Worm (Caenorhabditis elegans) whole organism, mixed stage, embryonic: Measurements from ENCODE around the gene trpp-3.

ENCODE experiments used
- M03D4.4 ChIP-seq: sonication (generic microtip); optimal IDR thresholded peaks from 2 replicates; lab custom pipeline; 2017; ENCODE audit warnings: mild to moderate bottlenecking, missing genetic modification characterization, missing compliant biosample characterization
- blmp-1 ChIP-seq: fragments of 150-350 bp; optimal IDR thresholded peaks from 2 replicates; lab custom pipeline; 2014; ENCODE audit warnings: missing biosample characterization, missing genetic modification characterization
- ceh-39 ChIP-seq: fragments of 150-350 bp; optimal IDR thresholded peaks from 2 replicates; lab custom pipeline; 2014; ENCODE audit warnings: missing biosample characterization, missing genetic modification characterization
- ceh-83 ChIP-seq: fragments of 200-800 bp; sonication (Bioruptor generic); optimal IDR thresholded peaks from 2 replicates; lab custom pipeline; 2018; ENCODE audit warnings: mild to moderate bottlenecking, missing genetic modification characterization, missing compliant biosample characterization
- ces-1 ChIP-seq: fragments of 150-350 bp; optimal IDR thresholded peaks from 2 replicates; lab custom pipeline; 2014; ENCODE audit warnings: missing biosample characterization, missing genetic modification reagents, missing genetic modification characterization
- cnd-1 ChIP-seq: fragments of 200-800 bp; sonication (Bioruptor generic); optimal IDR thresholded peaks from 2 replicates; lab custom pipeline; 2018; ENCODE audit warnings: mild to moderate bottlenecking, missing genetic modification characterization, missing compliant biosample characterization
- drap-1 ChIP-seq: fragments of 200-800 bp; sonication (Bioruptor generic); optimal IDR thresholded peaks from 3 replicates; lab custom pipeline; 2018; ENCODE audit warnings: mild to moderate bottlenecking, missing genetic modification characterization, missing compliant biosample characterization
- elt-1 ChIP-seq: sonication (generic microtip); optimal IDR thresholded peaks from 2 replicates; lab custom pipeline; 2017; ENCODE audit warnings: missing genetic modification characterization, mild to moderate bottlenecking, missing compliant biosample characterization, antibody characterized with exemption, moderate library complexity, borderline replicate concordance; ENCODE audit not compliant: insufficient read depth
- elt-3 ChIP-seq: fragments of 150-350 bp; optimal IDR thresholded peaks from 2 replicates; lab custom pipeline; 2014; ENCODE audit warnings: missing biosample characterization, missing genetic modification characterization
- hlh-1 ChIP-seq: fragments of 150-350 bp; optimal IDR thresholded peaks from 2 replicates; lab custom pipeline; 2014; ENCODE audit warnings: missing biosample characterization, missing genetic modification reagents, missing genetic modification characterization
- lin-32 ChIP-seq: fragments of 200-800 bp; sonication (Bioruptor generic); optimal IDR thresholded peaks from 2 replicates; lab custom pipeline; 2018; ENCODE audit warnings: mild to moderate bottlenecking, missing genetic modification characterization, missing compliant biosample characterization
- lsy-2 ChIP-seq: fragments of 150-350 bp; optimal IDR thresholded peaks from 2 replicates; lab custom pipeline; 2014; ENCODE audit warnings: missing biosample characterization, missing genetic modification characterization
- mep-1 ChIP-seq: fragments of 150-350 bp; optimal IDR thresholded peaks from 2 replicates; lab custom pipeline; 2017; ENCODE audit warnings: missing biosample characterization, missing genetic modification reagents, missing genetic modification characterization, inconsistent platforms
- mls-2 ChIP-seq: sonication (generic microtip); optimal IDR thresholded peaks from 2 replicates; lab custom pipeline; 2016; ENCODE audit warnings: mild to moderate bottlenecking, missing genetic modification characterization, moderate library complexity, missing compliant biosample characterization
- nhr-12 ChIP-seq: fragments of 150-350 bp; optimal IDR thresholded peaks from 2 replicates; lab custom pipeline; 2014; ENCODE audit warnings: missing biosample characterization, missing genetic modification characterization
- nhr-2 ChIP-seq: fragments of 150-350 bp; optimal IDR thresholded peaks from 2 replicates; lab custom pipeline; 2014; ENCODE audit warnings: missing biosample characterization, missing genetic modification characterization
- nhr-237 ChIP-seq: fragments of 150-350 bp; optimal IDR thresholded peaks from 2 replicates; lab custom pipeline; 2014; ENCODE audit warnings: missing biosample characterization, missing genetic modification characterization
- nhr-28 ChIP-seq: fragments of 150-350 bp; optimal IDR thresholded peaks from 2 replicates; lab custom pipeline; 2014; ENCODE audit warnings: missing biosample characterization, missing genetic modification characterization
- nhr-76 ChIP-seq: sonication (generic microtip); optimal IDR thresholded peaks from 2 replicates; lab custom pipeline; 2017; ENCODE audit warnings: missing biosample characterization, missing genetic modification characterization
- pha-4 ChIP-seq: fragments of 150-350 bp; optimal IDR thresholded peaks from 2 replicates; lab custom pipeline; 2018; ENCODE audit warnings: missing biosample characterization, missing genetic modification reagents, missing genetic modification characterization
- sem-2 ChIP-seq: fragments of 200-800 bp; sonication (Bioruptor generic); optimal IDR thresholded peaks from 2 replicates; lab custom pipeline; 2018; ENCODE audit warnings: mild to moderate bottlenecking, missing genetic modification characterization, missing compliant biosample characterization
- sptf-1 ChIP-seq: sonication (generic microtip); optimal IDR thresholded peaks from 2 replicates; lab custom pipeline; 2017; ENCODE audit warnings: mild to moderate bottlenecking, missing genetic modification characterization, moderate library complexity, missing compliant biosample characterization
- tbx-8 ChIP-seq: fragments of 200-800 bp; sonication (Bioruptor generic); optimal IDR thresholded peaks from 2 replicates; lab custom pipeline; 2018; ENCODE audit warnings: mild to moderate bottlenecking, missing genetic modification characterization, moderate library complexity, missing compliant biosample characterization
- unc-120 ChIP-seq: sonication (generic microtip); optimal IDR thresholded peaks from 2 replicates; lab custom pipeline; 2017; ENCODE audit warnings: missing genetic modification characterization, missing compliant biosample characterization; ENCODE audit not compliant: poor library complexity, severe bottlenecking
- unc-39 ChIP-seq: fragments of 150-350 bp; optimal IDR thresholded peaks from 2 replicates; lab custom pipeline; 2014; ENCODE audit warnings: missing biosample characterization, missing genetic modification characterization
- unc-62 ChIP-seq: fragments of 150-350 bp; optimal IDR thresholded peaks from 2 replicates; lab custom pipeline; 2014; ENCODE audit warnings: missing biosample characterization, missing genetic modification reagents, missing genetic modification characterization
- zip-8 ChIP-seq: fragments of 150-350 bp; optimal IDR thresholded peaks from 2 replicates; lab custom pipeline; 2014; ENCODE audit warnings: missing biosample characterization, missing genetic modification characterization
- ztf-11 ChIP-seq: fragments of 150-350 bp; optimal IDR thresholded peaks from 2 replicates; lab custom pipeline; 2014; ENCODE audit warnings: missing biosample characterization, missing genetic modification characterization

The trpp-3 gene

DNA sequence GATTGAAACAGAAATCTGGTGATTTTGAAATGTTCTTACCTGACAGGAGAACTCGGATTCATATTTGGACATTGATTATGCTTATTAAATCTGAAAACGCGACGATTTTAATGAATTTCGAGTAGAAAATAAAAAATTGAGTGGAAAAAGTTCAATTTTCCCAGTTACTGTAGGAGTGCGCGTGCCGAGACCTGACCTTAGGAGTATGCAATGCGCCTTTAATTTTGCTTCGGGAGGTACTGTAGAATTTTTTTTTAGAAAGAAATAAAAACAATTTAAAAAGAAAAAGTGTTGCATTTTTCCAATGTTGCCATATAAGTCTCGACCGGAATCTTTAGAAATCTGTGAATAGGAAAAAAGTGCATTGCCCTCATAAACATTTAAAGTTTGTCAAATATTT is 40.6 kb downstream of the trpp-3 start, which contains the start of gene C48B4.11:
TSS of gene C48B4.11 (minus strand) at position 143 of the 400 bp plus-strand sequence.
- TF ChIP-seq cnd-1, result no peak
- TF ChIP-seq nhr-2 (tag; lab: Kevin White, UChicago), result no peak
- TF ChIP-seq lsy-2 (tag; lab: Kevin White, UChicago), result no peak
- no peak for TF ChIP-seq lin-32 (GFP tag; lab: Kevin White, UChicago)
- TF ChIP-seq unc-39, result no peak
- TF ChIP-seq mls-2 (tag; lab: Kevin White, UChicago), result no peak
- TF ChIP-seq hlh-1 (tag; lab: Kevin White, UChicago), result no peak
- no peak for TF ChIP-seq zip-8 (tag; lab: Kevin White, UChicago)
- no peak for TF ChIP-seq tbx-8 (GFP tag; lab: Kevin White, UChicago)
- TF ChIP-seq drap-1 (GFP tag; lab: Kevin White, UChicago), result no peak
- TF ChIP-seq elt-3, result no peak
- TF ChIP-seq sem-2 (GFP tag; lab: Kevin White, UChicago), result no peak
- no peak for TF ChIP-seq ceh-83 (GFP tag; lab: Kevin White, UChicago)
- TF ChIP-seq nhr-28, result no peak
- TF ChIP-seq ces-1 (GFP tag; lab: Kevin White, UChicago), result no peak
- no peak for TF ChIP-seq mep-1

DNA sequence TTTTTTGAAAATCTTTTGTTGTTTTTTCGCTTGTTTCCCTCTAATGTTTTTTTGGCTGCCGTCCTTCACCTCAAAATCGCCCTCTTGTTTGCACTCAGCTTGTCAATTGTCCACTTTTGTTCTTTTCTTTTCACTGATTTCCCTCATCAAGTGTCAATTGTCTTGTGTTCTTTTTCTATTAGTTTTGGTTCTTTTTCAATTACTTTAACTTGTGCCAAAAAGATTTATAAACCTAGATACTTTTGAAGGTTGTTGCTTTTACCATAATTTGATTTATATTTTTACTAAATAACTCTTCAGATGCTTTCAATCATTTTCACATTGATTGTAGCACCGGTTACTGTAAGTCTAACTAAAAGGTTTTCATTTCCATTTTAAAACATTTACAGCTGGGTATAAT is 43.1 kb downstream of the trpp-3 start, which contains the start of gene C48B4.13:
TSS of gene C48B4.13 (plus strand) at position 301 of the 400 bp plus-strand sequence.
- TF ChIP-seq tbx-8 (GFP tag; lab: Kevin White, UChicago) (no peak), unc-62 (GFP tag; lab: Kevin White, UChicago) (no peak), drap-1 (GFP tag; lab: Kevin White, UChicago) (no peak), ceh-83 (GFP tag; lab: Kevin White, UChicago) (no peak), mls-2 (tag; lab: Kevin White, UChicago) (no peak), lin-32 (GFP tag; lab: Kevin White, UChicago) (no peak), sptf-1 (no peak), sem-2 (GFP tag; lab: Kevin White, UChicago) (no peak), pha-4 (tag; lab: Kevin White, UChicago) (no peak), nhr-76 (tag; lab: Kevin White, UChicago) (no peak), elt-1 (tag; lab: Kevin White, UChicago) (no peak), elt-3 (no peak), M03D4.4 (tag; lab: Kevin White, UChicago) (no peak), nhr-12 (tag; lab: Kevin White, UChicago) (no peak), ceh-39 (no peak), cnd-1 (no peak), zip-8 (tag; lab: Kevin White, UChicago) (no peak), nhr-237 (tag; lab: Kevin White, UChicago) (no peak), blmp-1 (no peak)

DNA sequence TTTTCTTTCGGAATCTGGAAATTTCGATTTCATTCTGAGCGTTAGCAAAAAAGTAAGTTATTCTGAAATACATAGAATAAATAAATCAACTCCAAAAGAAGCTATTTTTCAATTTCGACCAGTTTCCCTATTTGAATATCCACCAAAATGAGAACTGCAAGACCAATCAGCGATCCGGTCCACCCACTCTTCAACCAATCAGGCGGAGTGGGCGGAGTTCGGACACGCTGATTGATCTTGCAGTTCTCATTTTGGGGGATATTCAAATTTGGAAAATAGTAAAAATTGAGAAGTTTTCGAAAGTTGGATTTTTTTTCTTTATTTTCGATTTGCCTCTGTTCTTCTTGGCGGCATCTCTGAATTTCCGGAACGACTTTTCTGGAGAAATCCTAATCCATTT is 45.5 kb downstream of the trpp-3 start:
- TF ChIP-seq cnd-1 (no peak), mls-2 (tag; lab: Kevin White, UChicago) (no peak), unc-120 (tag; lab: Kevin White, UChicago) (no peak), drap-1 (GFP tag; lab: Kevin White, UChicago) (no peak), ztf-11 (tag; lab: Kevin White, UChicago) (no peak), elt-1 (tag; lab: Kevin White, UChicago) (no peak), sem-2 (GFP tag; lab: Kevin White, UChicago) (no peak), nhr-76 (tag; lab: Kevin White, UChicago) (no peak)
